Worm (Caenorhabditis elegans): ENCODE results near the gene fipr-19.

DNA sequence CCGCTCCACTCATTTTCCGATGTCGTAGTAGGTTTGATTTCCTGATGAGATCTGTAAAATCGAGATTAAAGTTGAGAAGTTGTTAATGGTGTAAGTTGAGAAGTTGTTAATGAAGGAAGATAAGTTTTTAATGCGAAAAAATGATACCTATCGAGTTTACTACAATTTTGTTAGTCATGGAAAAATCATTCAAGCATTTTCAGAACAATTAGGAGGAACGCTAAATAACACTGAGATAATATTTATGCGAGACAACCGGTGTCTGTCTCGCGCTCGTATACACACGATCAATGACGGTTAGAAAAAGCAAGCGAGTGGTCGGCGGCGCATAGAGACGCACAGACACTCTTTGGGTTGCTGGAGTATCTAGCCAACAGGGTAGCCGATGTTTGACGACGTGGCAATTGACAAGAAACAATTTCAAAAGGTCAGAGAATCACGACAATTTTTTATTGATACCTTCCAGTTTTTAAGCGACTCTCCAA lies 39.1 kb upstream of the fipr-19 start, which contains the start of gene cgh-1:
- no peak for TF ChIP-seq ama-1 (optimal IDR thresholded peaks at IDR 0.05)
- no peak for TF ChIP-seq ets-7 (tag; optimal IDR thresholded peaks at IDR 0.05)
- no peak for TF ChIP-seq tra-4 (tag; optimal IDR thresholded peaks at IDR 0.05)

Measured in whole organism, early embryonic.